Fruit fly (Drosophila melanogaster): ENCODE data around the gene Caf1-55.

Caf1-55 gene

dm6 chr3R:15196134-15197034 is 29.0 kb upstream of the Caf1-55 start, which contains the start of the genes Kpc1 and CG42542 (continued):
- TF ChIP-seq svp (GFP tag) (peak; percentile 96), Sox102F (GFP tag; optimal IDR thresholded peaks at IDR 0.05) (peak; percentile 69), ss (GFP tag; optimal IDR thresholded peaks at IDR 0.05) (peak in 1 of 2 experiments; percentile 32), CG7368 (GFP tag; optimal IDR thresholded peaks at IDR 0.05) (peak; percentile 52), Eip78C (GFP tag) (peak; percentile 59), OdsH (GFP tag; optimal IDR thresholded peaks at IDR 0.05) (peak; percentile 54), CG34406 (GFP tag; optimal IDR thresholded peaks at IDR 0.05) (peak; percentile 63), eg (GFP tag; IDR thresholded peaks at IDR 0.05) (peak; percentile 65; the same call in 2 of the 3 replicates), CG3032 (tag; optimal IDR thresholded peaks at IDR 0.05) (no peak), Eip75B (GFP tag; optimal IDR thresholded peaks at IDR 0.05) (peak; percentile 67), fkh (GFP tag; optimal IDR thresholded peaks at IDR 0.05) (peak; percentile 62), fd85E (GFP tag; optimal IDR thresholded peaks at IDR 0.05) (no peak), CG11294 (GFP tag; IDR thresholded peaks at IDR 0.05) (no peak), salr (GFP tag; optimal IDR thresholded peaks at IDR 0.05) (peak; percentile 36 to 53), achi (GFP tag; optimal IDR thresholded peaks at IDR 0.05) (peak; percentile 71), Ets21C (GFP tag; optimal IDR thresholded peaks at IDR 0.05) (peak; percentile 75), CG16779 (tag; optimal IDR thresholded peaks at IDR 0.05) (no peak), dsx (GFP tag; optimal IDR thresholded peaks at IDR 0.05; ENCODE audit: poor library complexity, severe bottlenecking) (no peak), Ets96B (tag; optimal IDR thresholded peaks at IDR 0.05) (peak; percentile 45), Smox (GFP tag; optimal IDR thresholded peaks at IDR 0.05) (peak; percentile 78), net (GFP tag; optimal IDR thresholded peaks at IDR 0.05) (peak; percentile 54), vri (GFP tag; optimal IDR thresholded peaks at IDR 0.05) (peak; percentile 59), Met (GFP tag; optimal IDR thresholded peaks at IDR 0.05) (peak; percentile 81), CG6792 (GFP tag; optimal IDR thresholded peaks at IDR 0.05) (peak; percentile 69), CG15336 (GFP tag; IDR thresholded peaks at IDR 0.05) (0 out of 2 replicates have a peak, but pooled peaks have one; percentile 8), Blimp-1 (GFP tag; optimal IDR thresholded peaks at IDR 0.05) (peak; percentile 86), spab (GFP tag; optimal IDR thresholded peaks at IDR 0.05) (no peak), CG11902 (GFP tag; optimal IDR thresholded peaks at IDR 0.05) (peak; percentile 42)

- TF ChIP-seq fd85E (GFP tag; optimal IDR thresholded peaks at IDR 0.05) (no peak), fkh (GFP tag; optimal IDR thresholded peaks at IDR 0.05) (peak; percentile 60), Eip78C (GFP tag) (peak; percentile 60), CG6808 (GFP tag; optimal IDR thresholded peaks at IDR 0.05) (peak; percentile 22)
These were observed 28.0 kb upstream of the Caf1-55 start for dm6 chr3R:15197373-15197772.

dm6 chr3R:15198052-15198793 is 27.2 kb upstream of the Caf1-55 start:
- no peak for TF ChIP-seq Eip75B (GFP tag; optimal IDR thresholded peaks at IDR 0.05)
- TF ChIP-seq fkh (GFP tag; optimal IDR thresholded peaks at IDR 0.05), result peak; percentile 58
- no peak for TF ChIP-seq net (GFP tag; optimal IDR thresholded peaks at IDR 0.05)
- TF ChIP-seq vri (GFP tag; optimal IDR thresholded peaks at IDR 0.05), result peak; percentile 75
- TF ChIP-seq Eip93F (GFP tag; optimal IDR thresholded peaks at IDR 0.05), result peak; percentile 18
- TF ChIP-seq CG32006 (GFP tag; optimal IDR thresholded peaks at IDR 0.05), result peak; percentile 23
- TF ChIP-seq Eip78C (GFP tag), result peak; percentile 56
- peak; percentile 45 for TF ChIP-seq Hr4 (GFP tag; optimal IDR thresholded peaks at IDR 0.05)

dm6 chr3R:15205223-15205622 is 20.2 kb upstream of the Caf1-55 start:
- no peak for TF ChIP-seq CG7368 (GFP tag; optimal IDR thresholded peaks at IDR 0.05)
- TF ChIP-seq ss (GFP tag; optimal IDR thresholded peaks at IDR 0.05), result peak in 1 of 2 experiments; percentile 65
- no peak for TF ChIP-seq cyc (GFP tag; optimal IDR thresholded peaks at IDR 0.05)
- no peak for TF ChIP-seq CG11762 (GFP tag; optimal IDR thresholded peaks at IDR 0.05; ENCODE audit: insufficient read depth)
- no peak for TF ChIP-seq Hr38 (GFP tag; optimal IDR thresholded peaks at IDR 0.05)
- no peak for TF ChIP-seq CG31627 (GFP tag; optimal IDR thresholded peaks at IDR 0.05)
- TF ChIP-seq CG3919 (GFP tag; optimal IDR thresholded peaks at IDR 0.05), result no peak
- TF ChIP-seq CG8632 (GFP tag; optimal IDR thresholded peaks at IDR 0.05), result no peak
- TF ChIP-seq Eip93F (GFP tag; optimal IDR thresholded peaks at IDR 0.05), result no peak
- TF ChIP-seq fkh (GFP tag; optimal IDR thresholded peaks at IDR 0.05), result no peak
- TF ChIP-seq CG15336 (GFP tag; IDR thresholded peaks at IDR 0.05), result no peak; the same call in 1 of the 2 replicates
- no peak for TF ChIP-seq Smox (GFP tag; optimal IDR thresholded peaks at IDR 0.05)
- TF ChIP-seq OdsH (GFP tag; optimal IDR thresholded peaks at IDR 0.05), result no peak
- TF ChIP-seq CG11294 (GFP tag; IDR thresholded peaks at IDR 0.05), result no peak
- TF ChIP-seq CG6808 (GFP tag; optimal IDR thresholded peaks at IDR 0.05), result no peak
- TF ChIP-seq Met (GFP tag; optimal IDR thresholded peaks at IDR 0.05), result no peak
- TF ChIP-seq topi (GFP tag; optimal IDR thresholded peaks at IDR 0.05), result no peak
- TF ChIP-seq CG32006 (GFP tag; optimal IDR thresholded peaks at IDR 0.05), result no peak
- no peak for TF ChIP-seq Sox102F (GFP tag; optimal IDR thresholded peaks at IDR 0.05)
- no peak for TF ChIP-seq CG10631 (GFP tag; optimal IDR thresholded peaks at IDR 0.05)
- TF ChIP-seq Sox15 (GFP tag; optimal IDR thresholded peaks at IDR 0.05), result no peak

All from whole organism, prepupa.